Fruit fly (Drosophila melanogaster): ENCODE data around the gene Cubn2.

Gene Cubn2

DNA sequence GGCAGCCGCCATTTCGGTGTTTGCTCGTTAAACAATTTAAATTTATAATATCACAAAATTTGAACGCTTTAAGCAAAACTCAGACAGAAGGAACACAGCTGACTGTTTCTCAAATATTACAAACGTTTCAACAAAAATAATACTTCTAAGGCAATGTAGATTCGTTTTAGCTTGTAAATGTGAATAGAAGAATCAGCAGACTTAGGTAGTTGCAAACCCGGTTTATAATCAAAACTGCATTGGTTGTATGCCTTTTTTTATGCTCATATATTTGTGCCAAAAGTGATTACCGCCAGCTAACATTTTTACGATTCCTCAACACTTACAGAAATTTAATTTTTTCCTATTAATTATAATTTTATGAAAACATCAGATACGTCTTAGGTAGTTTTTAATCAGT, 40.2 kb downstream of the Cubn2 start, which contains the start of gene Tim13:
Gene Tim13, minus strand, starts transcription at position 101 of the 400 bp plus-strand sequence.
- no peak for TF ChIP-seq CG9932 (GFP tag; IDR thresholded peaks at IDR 0.05)
- no peak for TF ChIP-seq CG32767 (GFP tag; IDR thresholded peaks at IDR 0.05)
- TF ChIP-seq CG5245 (GFP tag; optimal IDR thresholded peaks at IDR 0.05), result no peak
- no peak for TF ChIP-seq Dll (GFP tag; IDR thresholded peaks at IDR 0.05; ENCODE audit: partially characterized antibody)
- TF ChIP-seq Ets65A (GFP tag), result no peak

DNA sequence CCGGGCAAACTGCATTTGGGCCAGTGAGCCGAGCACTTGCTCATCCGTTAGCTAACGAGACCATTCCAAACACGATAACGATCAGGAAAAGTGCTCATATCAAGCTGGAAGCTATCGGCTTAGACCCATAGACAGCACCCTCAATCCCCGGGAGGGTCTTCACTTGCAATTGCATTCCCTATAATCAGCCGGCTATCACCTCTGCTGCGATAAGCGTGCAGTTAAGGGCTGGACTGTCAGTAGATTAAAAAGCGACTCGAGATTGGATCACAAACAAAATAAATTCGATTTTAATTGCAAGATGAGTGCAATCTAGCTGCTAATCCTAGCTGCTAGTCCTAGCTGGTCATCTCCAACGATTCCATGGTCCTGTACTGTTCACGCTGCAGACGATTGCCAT, 40.8 kb downstream of the Cubn2 start:
- TF ChIP-seq Bdp1 (GFP tag; optimal IDR thresholded peaks at IDR 0.05) (peak; percentile 31), TFAM (GFP tag; optimal IDR thresholded peaks at IDR 0.05) (no peak), grn (GFP tag; optimal IDR thresholded peaks at IDR 0.05) (peak; percentile 16), chinmo (GFP tag; IDR thresholded peaks at IDR 0.05; ENCODE audit: partially characterized antibody) (0 out of 4 replicates have a peak, but pooled peaks have one; percentile 20)

DNA sequence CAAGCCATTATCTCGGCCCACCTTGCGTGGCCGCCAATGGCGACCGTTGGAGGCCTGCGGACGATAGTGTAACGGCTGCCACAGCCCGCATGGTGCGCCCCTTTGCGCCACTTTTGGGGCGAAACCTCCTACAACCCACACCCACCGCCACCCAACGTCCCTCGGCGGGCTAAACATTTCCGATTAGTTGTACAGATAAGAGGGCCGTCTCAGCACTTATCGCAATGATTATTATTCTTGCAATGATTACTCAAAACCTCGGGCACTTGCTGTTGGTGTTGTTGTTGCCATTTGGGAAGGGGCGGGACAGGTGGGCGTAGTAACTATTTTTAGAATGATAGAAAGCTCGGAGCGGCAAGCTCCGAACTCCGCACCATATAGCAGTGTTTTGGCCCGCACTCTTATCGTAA, 41.9 kb downstream of the Cubn2 start:
- TF ChIP-seq D19B (GFP tag; optimal IDR thresholded peaks at IDR 0.05) (no peak), Rfx (GFP tag; IDR thresholded peaks at IDR 0.05) (no peak), CG15269 (tag; optimal IDR thresholded peaks at IDR 0.05) (no peak), CG6854 (GFP tag; optimal IDR thresholded peaks at IDR 0.05) (no peak), CG7987 (GFP tag; optimal IDR thresholded peaks at IDR 0.05) (peak; percentile 18), al (GFP tag; IDR thresholded peaks at IDR 0.05) (no peak), schlank (tag; optimal IDR thresholded peaks at IDR 0.05) (no peak), CG15073 (GFP tag; optimal IDR thresholded peaks at IDR 0.05) (no peak), abd-A (tag; optimal IDR thresholded peaks at IDR 0.05) (no peak), CG15479 (GFP tag; optimal IDR thresholded peaks at IDR 0.05) (no peak), CG4360 (GFP tag; IDR thresholded peaks at IDR 0.05) (peak; percentile 25; the same call in 1 of the 2 replicates), CG12236 (GFP tag; optimal IDR thresholded peaks at IDR 0.05) (no peak), CG2712 (tag; optimal IDR thresholded peaks at IDR 0.05) (no peak), CG34376 (GFP tag; optimal IDR thresholded peaks at IDR 0.05) (peak; percentile 83), cwo (GFP tag; optimal IDR thresholded peaks at IDR 0.05) (peak; percentile 25), otp (GFP tag; IDR thresholded peaks at IDR 0.05) (0 out of 3 replicates have a peak, but pooled peaks have one; percentile 25), CG17385 (GFP tag; optimal IDR thresholded peaks at IDR 0.05) (no peak), CG13287 (GFP tag; IDR thresholded peaks at IDR 0.05; ENCODE audit: partially characterized antibody) (peak; percentile 16; the same call in 1 of the 2 replicates), fd102C (GFP tag; optimal IDR thresholded peaks at IDR 0.05) (no peak), Bdp1 (GFP tag; optimal IDR thresholded peaks at IDR 0.05) (peak; percentile 94), nerfin-1 (tag; optimal IDR thresholded peaks at IDR 0.05) (no peak), C15 (GFP tag; IDR thresholded peaks at IDR 0.05) (no peak), CG10462 (GFP tag; optimal IDR thresholded peaks at IDR 0.05) (no peak), hb (GFP tag; IDR thresholded peaks at IDR 0.05; ENCODE audit: partially characterized antibody) (no peak), lola (GFP tag; optimal IDR thresholded peaks at IDR 0.05) (no peak), GATAe (GFP tag; conservative IDR thresholded peaks at IDR 0.05) (peak; percentile 98), mirr (GFP tag; optimal IDR thresholded peaks at IDR 0.05) (peak; percentile 99), Med (GFP tag) (peak; percentile 88), H2.0 (GFP tag; IDR thresholded peaks at IDR 0.05) (no peak), sqz (GFP tag; optimal IDR thresholded peaks at IDR 0.05) (no peak), dmrt99B (tag; optimal IDR thresholded peaks at IDR 0.05) (no peak), CG31365 (tag; optimal IDR thresholded peaks at IDR 0.05) (no peak), dan (GFP tag; IDR thresholded peaks at IDR 0.05) (no peak), kah (GFP tag; optimal IDR thresholded peaks at IDR 0.05) (peak; percentile 9), CG1647 (GFP tag; optimal IDR thresholded peaks at IDR 0.05) (no peak), Optix (GFP tag; IDR thresholded peaks at IDR 0.05) (no peak), CG8765 (GFP tag; IDR thresholded peaks at IDR 0.05) (no peak), so (GFP tag; IDR thresholded peaks at IDR 0.05) (0 out of 3 replicates have a peak, but pooled peaks have one; percentile 30), scrt (GFP tag; optimal IDR thresholded peaks at IDR 0.05) (no peak)
